Fruit fly (Drosophila melanogaster): ENCODE data around the gene CG4438.
A peak's percentile ranks its signal among the peaks of the same experiment; 100 is the strongest.

DNA sequence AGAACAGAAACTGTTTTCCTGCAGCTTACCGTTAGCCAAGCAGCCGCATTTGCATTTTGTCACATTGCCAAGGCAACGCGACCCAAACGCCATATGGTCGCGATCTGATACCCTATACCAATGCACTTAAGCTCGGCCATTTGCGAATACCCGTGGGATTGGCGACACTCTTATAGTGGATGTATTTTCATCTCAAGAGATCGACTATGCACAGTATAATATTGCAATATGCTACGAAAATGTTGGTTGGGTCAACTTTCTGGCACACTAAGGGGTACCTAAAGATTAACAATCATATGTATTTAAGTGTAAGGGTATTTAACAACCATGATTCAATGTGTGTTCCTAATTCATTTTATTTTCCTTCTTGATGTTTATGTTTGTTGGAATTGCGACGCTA, 40.4 kb upstream of the CG4438 start:
- TF ChIP-seq Blimp-1 (GFP tag; optimal IDR thresholded peaks at IDR 0.05): no peak
- TF ChIP-seq Eip75B (GFP tag; optimal IDR thresholded peaks at IDR 0.05): peak; percentile 36
- peak; percentile 54 for TF ChIP-seq CG6792 (GFP tag; optimal IDR thresholded peaks at IDR 0.05)
- TF ChIP-seq salr (GFP tag; optimal IDR thresholded peaks at IDR 0.05): no peak
- TF ChIP-seq CG9139 (GFP tag; optimal IDR thresholded peaks at IDR 0.05): no peak
- TF ChIP-seq fd85E (GFP tag; optimal IDR thresholded peaks at IDR 0.05): no peak
- no peak for TF ChIP-seq Lpt (GFP tag; optimal IDR thresholded peaks at IDR 0.05)
